Worm (Caenorhabditis elegans) whole organism, L2 larva: ENCODE measurements around the gene F23H12.10.

Source experiments
- F13H6.1 ChIP-seq: sonication (generic microtip); optimal IDR thresholded peaks from 2 replicates; lab custom pipeline; 2016; ENCODE audit warnings: missing genetic modification characterization, missing compliant biosample characterization
- R02D3.7 ChIP-seq: fragments of 150-350 bp; optimal IDR thresholded peaks from 2 replicates; lab custom pipeline; 2014; ENCODE audit warnings: missing biosample characterization, missing genetic modification characterization
- ama-1 ChIP-seq: fragments of 150-350 bp; optimal IDR thresholded peaks from 2 replicates; lab custom pipeline; 2018; ENCODE audit warnings: inconsistent platforms
- blmp-1 ChIP-seq: sonication (generic microtip); optimal IDR thresholded peaks from 2 replicates; lab custom pipeline; 2017; ENCODE audit warnings: missing genetic modification characterization, mild to moderate bottlenecking, missing compliant biosample characterization, antibody characterized with exemption, moderate library complexity; ENCODE audit not compliant: insufficient read depth
- ceh-16 ChIP-seq: fragments of 150-350 bp; optimal IDR thresholded peaks from 2 replicates; lab custom pipeline; 2014; ENCODE audit warnings: missing biosample characterization, missing genetic modification characterization
- ceh-82 ChIP-seq: fragments of 150-350 bp; optimal IDR thresholded peaks from 2 replicates; lab custom pipeline; 2014; ENCODE audit warnings: missing biosample characterization, missing genetic modification characterization
- dmd-4 ChIP-seq: sonication (generic microtip); optimal IDR thresholded peaks from 2 replicates; lab custom pipeline; 2017; ENCODE audit warnings: missing biosample characterization, missing genetic modification characterization
- egl-27 ChIP-seq: sonication (generic microtip); optimal IDR thresholded peaks from 3 replicates; lab custom pipeline; 2017; ENCODE audit warnings: missing biosample characterization, missing genetic modification reagents, missing genetic modification characterization
- elt-1 ChIP-seq: fragments of 150-350 bp; optimal IDR thresholded peaks from 2 replicates; lab custom pipeline; 2014; ENCODE audit warnings: missing biosample characterization, missing genetic modification characterization
- elt-3 ChIP-seq: sonication (generic microtip); optimal IDR thresholded peaks from 2 replicates; lab custom pipeline; 2017; ENCODE audit warnings: missing biosample characterization, missing genetic modification characterization
- fos-1 ChIP-seq: fragments of 150-350 bp; optimal IDR thresholded peaks from 2 replicates; lab custom pipeline; 2014; ENCODE audit warnings: missing biosample characterization, missing genetic modification characterization
- gmeb-1 ChIP-seq: fragments of 150-350 bp; optimal IDR thresholded peaks from 2 replicates; lab custom pipeline; 2014; ENCODE audit warnings: missing biosample characterization, missing genetic modification characterization
- lin-11 ChIP-seq: fragments of 150-350 bp; sonication (generic microtip); optimal IDR thresholded peaks from 2 replicates; lab custom pipeline; 2014; ENCODE audit warnings: missing biosample characterization, missing genetic modification characterization, inconsistent platforms, mixed read lengths
- lin-13 ChIP-seq: fragments of 150-350 bp; optimal IDR thresholded peaks from 2 replicates; lab custom pipeline; 2014; ENCODE audit warnings: missing biosample characterization, missing genetic modification reagents, missing genetic modification characterization
- lin-39 ChIP-seq: fragments of 150-350 bp; optimal IDR thresholded peaks from 2 replicates; lab custom pipeline; 2014; ENCODE audit warnings: missing biosample characterization, missing genetic modification reagents, missing genetic modification characterization
- mbf-1 ChIP-seq: sonication (generic microtip); optimal IDR thresholded peaks from 2 replicates; lab custom pipeline; 2017; ENCODE audit warnings: missing biosample characterization, missing genetic modification characterization
- mdl-1 ChIP-seq, 2 experiments: fragments of 150-350 bp in 1 of 2; sonication (generic microtip) in 1 of 2; optimal IDR thresholded peaks; 2 replicates each; lab custom pipeline; 2017; ENCODE audit warnings: missing biosample characterization in 2 of 2, missing genetic modification characterization in 2 of 2
- nhr-10 ChIP-seq: sonication (generic microtip); optimal IDR thresholded peaks from 2 replicates; lab custom pipeline; 2017; ENCODE audit warnings: missing biosample characterization, missing genetic modification characterization
- nhr-11 ChIP-seq: fragments of 150-350 bp; optimal IDR thresholded peaks from 2 replicates; lab custom pipeline; 2014; ENCODE audit warnings: missing biosample characterization, missing genetic modification characterization
- nhr-12 ChIP-seq: fragments of 150-350 bp; optimal IDR thresholded peaks from 2 replicates; lab custom pipeline; 2014; ENCODE audit warnings: missing biosample characterization, missing genetic modification characterization
- nhr-129 ChIP-seq: fragments of 150-350 bp; optimal IDR thresholded peaks from 2 replicates; lab custom pipeline; 2014; ENCODE audit warnings: missing biosample characterization, missing genetic modification characterization
- nhr-21 ChIP-seq: fragments of 150-350 bp; optimal IDR thresholded peaks from 2 replicates; lab custom pipeline; 2014; ENCODE audit warnings: missing biosample characterization, missing genetic modification characterization
- nhr-23 ChIP-seq: fragments of 150-350 bp; optimal IDR thresholded peaks from 2 replicates; lab custom pipeline; 2014; ENCODE audit warnings: missing biosample characterization, missing genetic modification reagents, missing genetic modification characterization
- nhr-237 ChIP-seq: fragments of 150-350 bp; optimal IDR thresholded peaks from 2 replicates; lab custom pipeline; 2014; ENCODE audit warnings: missing biosample characterization, missing genetic modification characterization
- nhr-25 ChIP-seq: fragments of 150-350 bp; sonication (generic microtip); optimal IDR thresholded peaks from 3 replicates; lab custom pipeline; 2014; ENCODE audit warnings: missing biosample characterization, missing genetic modification characterization
- nhr-6 ChIP-seq: fragments of 150-350 bp; optimal IDR thresholded peaks from 2 replicates; lab custom pipeline; 2014; ENCODE audit warnings: missing biosample characterization, missing genetic modification characterization
- nhr-77 ChIP-seq: fragments of 150-350 bp; optimal IDR thresholded peaks from 2 replicates; lab custom pipeline; 2014; ENCODE audit warnings: missing biosample characterization, missing genetic modification characterization
- peb-1 ChIP-seq: fragments of 150-350 bp; optimal IDR thresholded peaks from 2 replicates; lab custom pipeline; 2014; ENCODE audit warnings: missing biosample characterization, missing genetic modification characterization
- sem-4 ChIP-seq: fragments of 150-350 bp; optimal IDR thresholded peaks from 2 replicates; lab custom pipeline; 2014; ENCODE audit warnings: missing biosample characterization, missing genetic modification reagents, missing genetic modification characterization
- skn-1 ChIP-seq: sonication (generic microtip); optimal IDR thresholded peaks from 2 replicates; lab custom pipeline; 2017; ENCODE audit warnings: missing biosample characterization, missing genetic modification characterization
- sma-3 ChIP-seq: sonication (generic microtip); optimal IDR thresholded peaks from 2 replicates; lab custom pipeline; 2016; ENCODE audit warnings: missing genetic modification reagents, missing genetic modification characterization, missing compliant biosample characterization
- sma-9 ChIP-seq, 2 experiments: fragments of 150-350 bp in 1 of 2; sonication (generic microtip) in 1 of 2; optimal IDR thresholded peaks; 2 replicates each; lab custom pipeline; 2014 to 2016; ENCODE audit warnings: missing genetic modification characterization in 2 of 2, mild to moderate bottlenecking in 1 of 2, missing biosample characterization in 1 of 2, missing compliant biosample characterization in 1 of 2, missing genetic modification reagents in 1 of 2, moderate library complexity in 1 of 2
- unc-55 ChIP-seq: fragments of 150-350 bp; sonication (generic microtip); optimal IDR thresholded peaks from 3 replicates; lab custom pipeline; 2014; ENCODE audit warnings: missing biosample characterization, missing genetic modification reagents, missing genetic modification characterization
- unc-62 ChIP-seq: fragments of 150-350 bp; optimal IDR thresholded peaks from 2 replicates; lab custom pipeline; 2014; ENCODE audit warnings: missing biosample characterization, missing genetic modification reagents, missing genetic modification characterization
- zag-1 ChIP-seq: fragments of 150-350 bp; optimal IDR thresholded peaks from 2 replicates; lab custom pipeline; 2014; ENCODE audit warnings: missing biosample characterization, missing genetic modification characterization
- ztf-1 ChIP-seq: fragments of 200-800 bp; sonication (Bioruptor generic); conservative IDR thresholded peaks from 2 replicates; pipeline ENCODE4 v1.3.6; 2022; ENCODE audit warnings: missing genetic modification characterization, missing compliant biosample characterization
- ztf-11 ChIP-seq: sonication (generic microtip); optimal IDR thresholded peaks from 2 replicates; lab custom pipeline; 2017; ENCODE audit warnings: missing biosample characterization, missing genetic modification characterization
- ztf-4 ChIP-seq: fragments of 150-350 bp; optimal IDR thresholded peaks from 2 replicates; lab custom pipeline; 2014; ENCODE audit warnings: missing biosample characterization, missing genetic modification characterization

The F23H12.10 gene

DNA sequence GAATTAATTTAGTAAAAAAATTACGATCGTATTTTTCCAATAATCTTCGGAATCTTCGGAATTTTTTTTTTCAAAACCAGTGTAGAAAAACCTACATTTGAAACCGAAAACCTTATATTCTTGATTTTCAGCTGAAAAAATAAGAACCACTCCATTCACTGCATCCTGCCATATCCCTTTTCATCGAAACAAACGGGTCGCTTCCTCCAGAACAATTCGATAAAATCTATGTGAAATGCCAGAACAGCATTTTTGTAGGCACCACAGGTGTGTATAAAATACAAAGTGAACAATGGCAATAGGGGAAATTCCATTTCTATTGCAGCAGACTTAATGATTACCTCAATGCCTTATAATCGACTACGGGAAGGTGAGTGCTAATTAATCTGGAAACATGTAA lies 3.2 kb upstream of the F23H12.10 start, which contains the start of gene K01D12.1:
TSS of gene K01D12.1 (plus strand) at position 301 of the 400 bp plus-strand sequence.
- TF ChIP-seq lin-13 (GFP tag; lab: Kevin White, UChicago) = no peak
- no peak for TF ChIP-seq nhr-12
- TF ChIP-seq lin-11 (tag; lab: Kevin White, UChicago) = no peak
- no peak for TF ChIP-seq F13H6.1 (tag; lab: Kevin White, UChicago)
- TF ChIP-seq sma-3 (GFP tag; lab: Kevin White, UChicago) = no peak
- no peak for TF ChIP-seq fos-1 (tag; lab: Kevin White, UChicago)
- TF ChIP-seq skn-1 (tag; lab: Kevin White, UChicago) = no peak
- TF ChIP-seq sem-4 = no peak
- no peak for TF ChIP-seq nhr-21 (tag; lab: Kevin White, UChicago)
- TF ChIP-seq nhr-77 (tag; lab: Kevin White, UChicago) = no peak
- no peak for TF ChIP-seq egl-27
- no peak for TF ChIP-seq mbf-1 (tag; lab: Kevin White, UChicago)
- no peak for TF ChIP-seq peb-1 (tag; lab: Kevin White, UChicago)
- TF ChIP-seq zag-1 (tag; lab: Kevin White, UChicago) = no peak
- TF ChIP-seq mdl-1 (tag; optimal IDR thresholded peaks at IDR 0.05; lab: Kevin White, UChicago) = no peak
- TF ChIP-seq nhr-11 (tag; lab: Kevin White, UChicago) = no peak
- TF ChIP-seq nhr-6 = no peak
- no peak for TF ChIP-seq dmd-4 (tag; lab: Kevin White, UChicago)
- no peak for TF ChIP-seq lin-39 (tag; lab: Kevin White, UChicago)

DNA sequence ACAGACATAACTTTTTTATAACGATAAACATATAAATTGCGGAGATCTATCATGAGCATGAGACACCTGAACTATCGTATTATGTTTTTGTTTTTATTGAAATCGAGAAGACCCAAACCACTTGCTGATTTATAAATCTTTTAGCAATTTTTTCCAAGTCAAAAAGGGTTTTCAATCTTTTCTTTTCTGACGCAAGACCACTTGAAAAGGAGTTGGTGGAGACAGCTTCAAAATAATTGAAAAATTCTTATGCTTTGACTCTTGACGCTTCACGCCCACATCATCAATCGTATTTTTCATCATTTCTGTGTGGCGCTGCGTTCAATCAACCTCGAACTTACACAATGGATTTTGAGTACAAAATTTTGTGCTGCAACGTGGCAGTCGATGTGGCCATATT lies 2.7 kb downstream of the F23H12.10 start, which contains the start of gene F23H12.7:
TSS of gene F23H12.7 (plus strand) at position 301 of the 400 bp plus-strand sequence.
- TF ChIP-seq nhr-21 (tag; lab: Kevin White, UChicago) (no peak), nhr-77 (tag; lab: Kevin White, UChicago) (no peak), elt-1 (no peak), nhr-23 (tag; lab: Kevin White, UChicago) (no peak), ztf-1 (GFP tag; lab: Robert Waterston, UW) (no peak), nhr-10 (tag; lab: Kevin White, UChicago) (no peak), ceh-16 (tag; lab: Kevin White, UChicago) (no peak), ztf-11 (tag; lab: Kevin White, UChicago) (no peak), nhr-25 (tag; lab: Kevin White, UChicago) (no peak), mdl-1 (tag; optimal IDR thresholded peaks at IDR 0.05; lab: Kevin White, UChicago) (no peak), dmd-4 (tag; lab: Kevin White, UChicago) (no peak)

DNA sequence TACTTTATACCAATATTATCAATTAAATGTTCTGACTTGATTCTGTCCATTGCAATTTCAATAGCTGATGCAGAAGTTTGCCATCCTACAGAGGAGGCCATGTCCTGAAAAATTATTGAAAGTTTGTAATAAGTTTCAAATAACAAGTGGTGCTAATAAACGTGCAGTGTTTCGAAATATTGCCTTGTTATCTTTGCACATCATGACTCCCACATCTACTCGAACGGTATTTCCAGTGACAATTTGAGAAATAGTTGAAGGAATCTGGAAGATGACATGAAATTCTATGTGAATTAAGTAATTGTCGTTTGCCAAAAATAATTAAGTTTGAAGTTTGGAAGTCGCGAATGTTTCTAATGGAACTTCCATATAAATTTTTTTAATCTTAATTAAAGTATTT lies 4.6 kb downstream of the F23H12.10 start, which contains the start of gene gcy-13:
TSS of gene gcy-13 (minus strand) at position 101 of the 400 bp plus-strand sequence.
- no peak for TF ChIP-seq nhr-25 (tag; lab: Kevin White, UChicago)
- TF ChIP-seq mbf-1 (tag; lab: Kevin White, UChicago) = no peak
- TF ChIP-seq, all 48 proteins: peak for 0

DNA sequence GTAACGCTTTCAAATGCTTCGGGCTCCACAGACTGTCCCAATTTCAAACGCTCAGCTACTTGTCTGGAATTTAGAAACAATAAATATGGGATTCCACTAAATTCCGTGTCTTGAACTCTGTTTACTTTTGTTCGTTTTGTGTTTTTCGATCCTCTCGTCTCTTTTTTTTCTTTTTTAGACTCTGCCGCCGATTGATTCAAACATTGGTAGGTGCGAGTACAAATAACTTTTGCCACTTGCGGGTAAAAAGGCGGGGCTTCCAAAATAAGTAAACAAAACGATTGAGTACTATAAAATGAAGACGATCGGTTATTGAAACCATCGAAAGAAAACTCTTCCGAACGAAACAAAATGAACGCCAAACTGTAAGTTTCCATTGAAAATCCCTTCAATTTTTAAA lies 9.0 kb downstream of the F23H12.10 start, which contains the start of gene fipr-2:
TSS of gene fipr-2 (plus strand) at position 245 of the 400 bp plus-strand sequence.
- TF ChIP-seq ceh-82 (tag; lab: Kevin White, UChicago) (no peak), unc-55 (no peak), sem-4 (no peak), zag-1 (tag; lab: Kevin White, UChicago) (no peak), nhr-237 (tag; lab: Kevin White, UChicago) (no peak), nhr-12 (no peak), gmeb-1 (tag; lab: Kevin White, UChicago) (no peak), elt-3 (no peak), blmp-1 (tag; lab: Kevin White, UChicago) (no peak), ztf-4 (tag; lab: Kevin White, UChicago) (no peak)

DNA sequence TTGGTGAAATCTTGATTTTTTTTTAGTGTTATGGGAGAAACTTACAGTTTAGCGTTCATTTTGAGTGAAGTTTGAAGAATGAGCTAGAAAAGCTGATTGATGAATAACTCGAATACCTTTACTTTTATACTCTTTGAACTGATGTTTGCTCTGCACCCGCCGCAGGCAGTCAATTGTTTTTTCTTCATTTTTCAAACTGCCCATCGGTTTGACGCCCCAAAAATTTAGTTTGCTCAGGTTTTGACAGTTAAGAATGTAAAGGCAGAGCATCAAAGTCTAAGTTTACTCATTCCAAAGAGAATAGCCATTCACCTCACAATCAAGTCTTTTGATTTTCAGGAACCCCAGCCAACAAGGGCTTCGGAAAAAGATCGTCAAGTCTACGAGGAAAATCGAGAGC lies 12.4 kb downstream of the F23H12.10 start, which contains the start of gene fipr-1:
TSS of gene fipr-1 (minus strand) at position 101 of the 400 bp plus-strand sequence.
- TF ChIP-seq ztf-1 (GFP tag; lab: Robert Waterston, UW) (no peak), skn-1 (tag; lab: Kevin White, UChicago) (no peak), nhr-129 (tag; lab: Kevin White, UChicago) (no peak), sma-9 (GFP tag; optimal IDR thresholded peaks at IDR 0.05; lab: Kevin White, UChicago) (no peak), sma-9 (tag; optimal IDR thresholded peaks at IDR 0.05; lab: Kevin White, UChicago) (no peak), nhr-23 (tag; lab: Kevin White, UChicago) (no peak), ama-1 (lab: Kevin White, UChicago) (no peak), unc-62 (GFP tag; lab: Kevin White, UChicago) (no peak), F13H6.1 (tag; lab: Kevin White, UChicago) (no peak), lin-11 (tag; lab: Kevin White, UChicago) (no peak), R02D3.7 (no peak), zag-1 (tag; lab: Kevin White, UChicago) (no peak), lin-39 (tag; lab: Kevin White, UChicago) (no peak)
